Worm (Caenorhabditis elegans) whole organism, L4 larva: ENCODE measurements around the gene C56A3.4.

Experiments used
- R02D3.7 ChIP-seq: fragments of 150-350 bp; sonication (generic microtip); optimal IDR thresholded peaks from 3 replicates; lab custom pipeline; 2014; ENCODE audit warnings: missing biosample characterization, missing genetic modification characterization
- dmd-8 ChIP-seq: fragments of 200-800 bp; sonication (Bioruptor generic); IDR thresholded peaks from 2 replicates; pipeline ENCODE4 v1.3.6; 2022; ENCODE audit warnings: missing genetic modification characterization, missing compliant biosample characterization
- fos-1 ChIP-seq: fragments of 150-350 bp; optimal IDR thresholded peaks from 2 replicates; lab custom pipeline; 2014; ENCODE audit warnings: missing biosample characterization, missing genetic modification characterization
- lin-15B ChIP-seq: fragments of 150-350 bp; sonication (generic microtip); optimal IDR thresholded peaks from 3 replicates; lab custom pipeline; 2014; ENCODE audit warnings: missing biosample characterization, missing genetic modification characterization
- mdt-29 ChIP-seq: fragments of 200-800 bp; sonication (Bioruptor generic); IDR thresholded peaks from 2 replicates; pipeline ENCODE4 v1.3.6; 2022; ENCODE audit warnings: missing genetic modification reagents, missing genetic modification characterization, missing compliant biosample characterization
- nhr-11 ChIP-seq: fragments of 150-350 bp; optimal IDR thresholded peaks from 2 replicates; lab custom pipeline; 2014; ENCODE audit warnings: missing biosample characterization, missing genetic modification characterization
- nhr-42 ChIP-seq: fragments of 200-800 bp; sonication (Bioruptor generic); IDR thresholded peaks from 2 replicates; pipeline ENCODE4 v1.3.6; 2022; ENCODE audit warnings: missing genetic modification characterization, missing compliant biosample characterization
- nhr-48 ChIP-seq: sonication (generic microtip); optimal IDR thresholded peaks from 2 replicates; lab custom pipeline; 2016; ENCODE audit warnings: mild to moderate bottlenecking, missing genetic modification characterization, missing compliant biosample characterization
- saeg-2 ChIP-seq: fragments of 200-800 bp; sonication (Bioruptor generic); IDR thresholded peaks from 2 replicates; pipeline ENCODE4 v1.3.6; 2022; ENCODE audit warnings: missing genetic modification reagents, missing genetic modification characterization, missing compliant biosample characterization
- skn-1 ChIP-seq: fragments of 150-350 bp; optimal IDR thresholded peaks from 2 replicates; lab custom pipeline; 2014; ENCODE audit warnings: missing biosample characterization, missing genetic modification characterization
- zag-1 ChIP-seq: fragments of 150-350 bp; optimal IDR thresholded peaks from 2 replicates; lab custom pipeline; 2014; ENCODE audit warnings: missing biosample characterization, missing genetic modification characterization

ce11 chrV:13512515-13512914, 39.0 kb downstream of the C56A3.4 start:
- no peak for TF ChIP-seq saeg-2
- TF ChIP-seq dmd-8 (GFP tag; lab: Robert Waterston, UW): no peak
- no peak for TF ChIP-seq lin-15B (tag; lab: Kevin White, UChicago)
- no peak for TF ChIP-seq fos-1 (tag; lab: Kevin White, UChicago)
- TF ChIP-seq nhr-11 (tag; lab: Kevin White, UChicago): no peak
- no peak for TF ChIP-seq zag-1 (tag; lab: Kevin White, UChicago)
- TF ChIP-seq nhr-48 (tag; lab: Kevin White, UChicago): no peak
- no peak for TF ChIP-seq nhr-42
- TF ChIP-seq R02D3.7 (tag; lab: Kevin White, UChicago): no peak
- TF ChIP-seq mdt-29: no peak
- no peak for TF ChIP-seq skn-1
